Worm (Caenorhabditis elegans): ENCODE data around the gene pqn-87.
"Not testable (repeated sequence)": the region's sequence is repeated elsewhere in the genome, so short reads cannot be mapped to it uniquely, and the experiment has no call there.

Gene pqn-87

ce11 chrII:12175398-12175797 is 49.5 kb downstream of the pqn-87 start:
- no peak for TF ChIP-seq elt-1 (tag; optimal IDR thresholded peaks at IDR 0.05; ENCODE audit: borderline replicate concordance, insufficient read depth)
- TF ChIP-seq lsy-2 (tag; optimal IDR thresholded peaks at IDR 0.05): no peak
- no peak for TF ChIP-seq nhr-2 (tag; optimal IDR thresholded peaks at IDR 0.05)
- TF ChIP-seq bed-3 (GFP tag; optimal IDR thresholded peaks at IDR 0.05): no peak
- no peak for TF ChIP-seq pha-4 (tag; optimal IDR thresholded peaks at IDR 0.05)
- no peak for TF ChIP-seq blmp-1 (tag; optimal IDR thresholded peaks at IDR 0.05)
- TF ChIP-seq ztf-11 (tag; optimal IDR thresholded peaks at IDR 0.05): no peak
- TF ChIP-seq ces-1 (GFP tag; optimal IDR thresholded peaks at IDR 0.05): no peak
- TF ChIP-seq nhr-12 (tag; optimal IDR thresholded peaks at IDR 0.05): no peak
- TF ChIP-seq mep-1 (tag; optimal IDR thresholded peaks at IDR 0.05): no peak

ce11 chrII:12172273-12172672 is 52.6 kb downstream of the pqn-87 start, which contains the start of gene rol-1:
Gene rol-1, plus strand, starts transcription at chrII:12172573.
- TF ChIP-seq flh-1 (GFP tag; optimal IDR thresholded peaks at IDR 0.05) (no peak), pha-4 (tag; optimal IDR thresholded peaks at IDR 0.05) (no peak), mab-5 (tag; optimal IDR thresholded peaks at IDR 0.05) (no peak), lin-32 (GFP tag; optimal IDR thresholded peaks at IDR 0.05) (no peak), elt-3 (tag; optimal IDR thresholded peaks at IDR 0.05) (no peak), mep-1 (tag; optimal IDR thresholded peaks at IDR 0.05) (no peak), sem-2 (GFP tag; optimal IDR thresholded peaks at IDR 0.05) (no peak), ztf-11 (tag; optimal IDR thresholded peaks at IDR 0.05) (no peak), ceh-83 (GFP tag; optimal IDR thresholded peaks at IDR 0.05) (no peak), unc-39 (tag; optimal IDR thresholded peaks at IDR 0.05) (no peak), zip-8 (tag; optimal IDR thresholded peaks at IDR 0.05) (no peak), ceh-39 (tag; optimal IDR thresholded peaks at IDR 0.05) (no peak), ces-1 (GFP tag; optimal IDR thresholded peaks at IDR 0.05) (no peak), nhr-12 (tag; optimal IDR thresholded peaks at IDR 0.05) (no peak), ham-2 (GFP tag; optimal IDR thresholded peaks at IDR 0.05) (no peak), blmp-1 (tag; optimal IDR thresholded peaks at IDR 0.05) (no peak), mls-2 (tag; optimal IDR thresholded peaks at IDR 0.05) (no peak), snpc-4 (tag; optimal IDR thresholded peaks at IDR 0.05) (no peak), nhr-2 (tag; optimal IDR thresholded peaks at IDR 0.05) (no peak), nhr-28 (tag; optimal IDR thresholded peaks at IDR 0.05) (no peak)

ce11 chrII:12169487-12170128 is 55.3 kb downstream of the pqn-87 start:
- TF ChIP-seq lsy-2 (tag; optimal IDR thresholded peaks at IDR 0.05): no peak
- no peak for TF ChIP-seq elt-3 (tag; optimal IDR thresholded peaks at IDR 0.05)
- TF ChIP-seq mep-1 (tag; optimal IDR thresholded peaks at IDR 0.05): no peak
- no peak for TF ChIP-seq sptf-1 (tag; optimal IDR thresholded peaks at IDR 0.05)
- TF ChIP-seq nhr-2 (tag; optimal IDR thresholded peaks at IDR 0.05): no peak
- no peak for TF ChIP-seq mls-2 (tag; optimal IDR thresholded peaks at IDR 0.05)
- no peak for TF ChIP-seq lin-32 (GFP tag; optimal IDR thresholded peaks at IDR 0.05)
- no peak for TF ChIP-seq pha-4 (tag; optimal IDR thresholded peaks at IDR 0.05)

- TF ChIP-seq M03D4.4, lin-13, hlh-1 (tag; optimal IDR thresholded peaks at IDR 0.05): not testable (repeated sequence)
Measured at ce11 chrII:12164539-12164938, 60.3 kb downstream of the pqn-87 start, which contains the start of gene Y57A10A.8. Gene Y57A10A.8, plus strand, starts transcription at chrII:12164839.

ce11 chrII:12162997-12163396 is 61.9 kb downstream of the pqn-87 start:
- TF ChIP-seq lsy-2 (tag; optimal IDR thresholded peaks at IDR 0.05): peak; percentile 19
- TF ChIP-seq ceh-43 (GFP tag; optimal IDR thresholded peaks at IDR 0.05): no peak
- no peak for TF ChIP-seq mls-2 (tag; optimal IDR thresholded peaks at IDR 0.05)
- no peak for TF ChIP-seq nhr-12 (tag; optimal IDR thresholded peaks at IDR 0.05)
- no peak for TF ChIP-seq nhr-237 (tag; optimal IDR thresholded peaks at IDR 0.05)
- TF ChIP-seq flh-1 (GFP tag; optimal IDR thresholded peaks at IDR 0.05): no peak

All from whole organism, mixed stage, embryonic.